Fruit fly (Drosophila melanogaster) whole organism, wandering third instar larva: ENCODE results near the gene CG2533.

Source experiments
- Abd-B ChIP-seq: fragments of >200 bp; optimal IDR thresholded peaks from 2 replicates; lab custom pipeline; 2017; ENCODE audit warnings: missing biosample characterization, missing genetic modification characterization
- CG32264 ChIP-seq: fragments of 200-800 bp; sonication (Bioruptor generic); optimal IDR thresholded peaks from 2 replicates; lab custom pipeline; 2016; ENCODE audit warnings: missing biosample characterization, missing genetic modification characterization
- CG9705 ChIP-seq: fragments of 200-800 bp; sonication (Bioruptor generic); optimal IDR thresholded peaks from 2 replicates; lab custom pipeline; 2018; ENCODE audit warnings: missing biosample characterization, mild to moderate bottlenecking, missing genetic modification characterization
- CrebA ChIP-seq: fragments of 200-800 bp; sonication (Bioruptor generic); optimal IDR thresholded peaks from 2 replicates; lab custom pipeline; 2016; ENCODE audit warnings: missing biosample characterization, mild to moderate bottlenecking, missing genetic modification characterization, borderline replicate concordance
- Dfd ChIP-seq: fragments of >200 bp; optimal IDR thresholded peaks from 2 replicates; lab custom pipeline; 2017; ENCODE audit warnings: missing biosample characterization, missing genetic modification characterization
- Dif ChIP-seq: fragments of 200-275, 200-300 bp; sonication (Bioruptor generic); optimal IDR thresholded peaks from 2 replicates; lab custom pipeline; 2018; ENCODE audit warnings: missing biosample characterization, missing genetic modification characterization; ENCODE audit not compliant: partially characterized antibody
- GATAd ChIP-seq: sonication (Bioruptor generic); optimal IDR thresholded peaks from 2 replicates; lab custom pipeline; 2016; ENCODE audit warnings: missing biosample characterization, missing genetic modification characterization
- HLH106 ChIP-seq: fragments of 200-800 bp; optimal IDR thresholded peaks from 3 replicates; lab custom pipeline; 2019; ENCODE audit warnings: missing biosample characterization, mild to moderate bottlenecking, missing genetic modification characterization, moderate library complexity
- Hnf4 ChIP-seq: fragments of 200-800 bp; sonication (Bioruptor generic); optimal IDR thresholded peaks from 2 replicates; lab custom pipeline; 2016; ENCODE audit warnings: missing biosample characterization, mild to moderate bottlenecking, missing genetic modification characterization
- Hr78 ChIP-seq: fragments of >200 bp; optimal IDR thresholded peaks from 2 replicates; lab custom pipeline; 2017; ENCODE audit warnings: missing biosample characterization, missing genetic modification characterization
- Hr83 ChIP-seq: fragments of 200-300 bp; sonication (Bioruptor generic); optimal IDR thresholded peaks from 2 replicates; lab custom pipeline; 2016; ENCODE audit warnings: missing biosample characterization, mild to moderate bottlenecking, missing genetic modification characterization, moderate library complexity; ENCODE audit not compliant: poor library complexity, severe bottlenecking
- Jra ChIP-seq: sonication (Bioruptor generic); optimal IDR thresholded peaks from 2 replicates; lab custom pipeline; 2016; ENCODE audit warnings: missing biosample characterization, missing genetic modification characterization
- Mio ChIP-seq: sonication (Bioruptor generic); optimal IDR thresholded peaks from 2 replicates; lab custom pipeline; 2016; ENCODE audit warnings: missing biosample characterization, missing genetic modification characterization
- Myc ChIP-seq: fragments of >200 bp; optimal IDR thresholded peaks from 2 replicates; lab custom pipeline; 2017
- N ChIP-seq: fragments of >200 bp; optimal IDR thresholded peaks from 2 replicates; lab custom pipeline; 2018; ENCODE audit warnings: missing biosample characterization, missing external identifiers, missing genetic modification characterization
- OdsH ChIP-seq: fragments of 200-800 bp; sonication (Bioruptor generic); optimal IDR thresholded peaks from 2 replicates; lab custom pipeline; 2016; ENCODE audit warnings: missing biosample characterization, mild to moderate bottlenecking, missing genetic modification characterization
- Rel ChIP-seq, 2 experiments: fragments of 200-800 bp; sonication (Bioruptor generic) in 1 of 2; optimal IDR thresholded peaks; 2 replicates in 1 of 2; 3 replicates in 1 of 2; lab custom pipeline; 2016 to 2019; ENCODE audit warnings: mild to moderate bottlenecking in 2 of 2, missing biosample characterization in 2 of 2, missing genetic modification characterization in 2 of 2, moderate library complexity in 1 of 2
- Sp1 ChIP-seq: fragments of 200-800 bp; sonication (Bioruptor generic); optimal IDR thresholded peaks from 3 replicates; lab custom pipeline; 2019; ENCODE audit warnings: missing biosample characterization, mild to moderate bottlenecking, missing genetic modification characterization, moderate library complexity
- Vsx2 ChIP-seq: fragments of 200-300, 225-300 bp; sonication (Bioruptor generic); optimal IDR thresholded peaks from 2 replicates; lab custom pipeline; 2018; ENCODE audit warnings: missing biosample characterization, missing genetic modification characterization; ENCODE audit not compliant: partially characterized antibody
- br ChIP-seq: fragments of 200-800 bp; sonication (Bioruptor generic); optimal IDR thresholded peaks from 2 replicates; lab custom pipeline; 2016; ENCODE audit warnings: missing biosample characterization, missing genetic modification characterization
- brk ChIP-seq: fragments of 200-800 bp; sonication (Bioruptor generic); optimal IDR thresholded peaks from 2 replicates; lab custom pipeline; 2016; ENCODE audit warnings: missing biosample characterization, mild to moderate bottlenecking, missing genetic modification characterization
- dl ChIP-seq, 2 experiments: fragments of 175-275, 200-275 bp in 1 of 2; fragments of 200-275 bp in 1 of 2; sonication (Bioruptor generic); optimal IDR thresholded peaks; lab custom pipeline; 2018; ENCODE audit warnings: mild to moderate bottlenecking in 2 of 2, missing biosample characterization in 2 of 2, missing genetic modification characterization in 2 of 2, moderate library complexity in 2 of 2; ENCODE audit not compliant: partially characterized antibody in 2 of 2, insufficient read depth in 1 of 2
- dmrt93B ChIP-seq: fragments of 200-800 bp; sonication (Bioruptor generic); optimal IDR thresholded peaks from 2 replicates; lab custom pipeline; 2018; ENCODE audit warnings: missing biosample characterization, mild to moderate bottlenecking, missing genetic modification characterization
- dsf ChIP-seq: sonication (Bioruptor generic); optimal IDR thresholded peaks from 2 replicates; lab custom pipeline; 2016; ENCODE audit warnings: missing biosample characterization, missing genetic modification characterization, borderline replicate concordance
- ey ChIP-seq: fragments of 200-800 bp; sonication (Bioruptor generic); optimal IDR thresholded peaks from 2 replicates; lab custom pipeline; 2016; ENCODE audit warnings: missing biosample characterization, missing genetic modification characterization
- foxo ChIP-seq, 2 experiments: fragments of 200-800 bp; sonication (Bioruptor generic); optimal IDR thresholded peaks; 2 replicates in 1 of 2; 3 replicates in 1 of 2; lab custom pipeline; 2016 to 2017; ENCODE audit warnings: missing biosample characterization in 2 of 2, missing genetic modification characterization in 2 of 2
- fru ChIP-seq: fragments of 200-800 bp; sonication (Bioruptor generic); optimal IDR thresholded peaks from 3 replicates; lab custom pipeline; 2016; ENCODE audit warnings: missing biosample characterization, mild to moderate bottlenecking, missing genetic modification characterization
- h ChIP-seq: fragments of 200-800 bp; sonication (Bioruptor generic); optimal IDR thresholded peaks from 3 replicates; lab custom pipeline; 2016; ENCODE audit warnings: missing biosample characterization, mild to moderate bottlenecking, missing genetic modification characterization
- jim ChIP-seq: fragments of 175-275, 200-325 bp; sonication (Bioruptor generic); optimal IDR thresholded peaks from 2 replicates; lab custom pipeline; 2016; ENCODE audit warnings: missing biosample characterization, mild to moderate bottlenecking, missing genetic modification characterization
- lola ChIP-seq: fragments of >200 bp; optimal IDR thresholded peaks from 2 replicates; lab custom pipeline; 2017; ENCODE audit warnings: missing biosample characterization, missing genetic modification characterization
- pan ChIP-seq: fragments of >200 bp; optimal IDR thresholded peaks from 2 replicates; lab custom pipeline; 2017
- psq ChIP-seq: fragments of 200-800 bp; sonication (Bioruptor generic); optimal IDR thresholded peaks from 3 replicates; lab custom pipeline; 2017; ENCODE audit warnings: missing biosample characterization, mild to moderate bottlenecking, missing genetic modification characterization, moderate library complexity
- rgr ChIP-seq: fragments of 200-800 bp; sonication (Bioruptor generic); optimal IDR thresholded peaks from 3 replicates; lab custom pipeline; 2016; ENCODE audit warnings: missing biosample characterization, mild to moderate bottlenecking, missing genetic modification characterization
- sage ChIP-seq: fragments of 200-800 bp; sonication (Bioruptor generic); optimal IDR thresholded peaks from 2 replicates; lab custom pipeline; 2016; ENCODE audit warnings: missing biosample characterization, mild to moderate bottlenecking, missing genetic modification characterization
- sv ChIP-seq: fragments of 200-800 bp; sonication (Bioruptor generic); optimal IDR thresholded peaks from 3 replicates; lab custom pipeline; 2016; ENCODE audit warnings: missing biosample characterization, missing genetic modification characterization
- tai ChIP-seq: sonication (Bioruptor generic); optimal IDR thresholded peaks from 2 replicates; lab custom pipeline; 2016; ENCODE audit warnings: missing biosample characterization, missing genetic modification characterization
- usp ChIP-seq: fragments of >200 bp; optimal IDR thresholded peaks from 2 replicates; lab custom pipeline; 2017; ENCODE audit warnings: missing biosample characterization, missing genetic modification characterization
- woc ChIP-seq: sonication (Bioruptor generic); optimal IDR thresholded peaks from 2 replicates; lab custom pipeline; 2016; ENCODE audit warnings: missing biosample characterization, mild to moderate bottlenecking, missing genetic modification characterization

CG2533 gene

dm6 chrX:11561450-11562040 lies 42.4 kb downstream of the CG2533 start, which contains the start of gene PGRP-SA:
Gene PGRP-SA (plus strand): TSS chrX:11561643.
- TF ChIP-seq Rel (GFP tag; optimal IDR thresholded peaks at IDR 0.05; lab: Kevin White, UChicago), result no peak
- peak; percentile 98 for TF ChIP-seq Rel (tag; optimal IDR thresholded peaks at IDR 0.05; lab: Kevin White, UChicago)
- TF ChIP-seq tai, result no peak

- TF ChIP-seq psq, result peak; percentile 79
- TF ChIP-seq h (GFP tag; lab: Kevin White, UChicago), result peak; percentile 78
- no peak for TF ChIP-seq dsf
- no peak for TF ChIP-seq Hr78 (GFP tag; lab: Kevin White, UChicago)
- TF ChIP-seq jim, result no peak
- no peak for TF ChIP-seq Jra
- TF ChIP-seq pan (lab: Kevin White, UChicago), result no peak
- peak; percentile 72 for TF ChIP-seq fru (GFP tag; lab: Kevin White, UChicago)
- TF ChIP-seq Vsx2 (GFP tag; lab: Kevin White, UChicago), result no peak
- no peak for TF ChIP-seq lola
- TF ChIP-seq sv (GFP tag; lab: Kevin White, UChicago), result peak; percentile 54
- no peak for TF ChIP-seq GATAd (GFP tag; lab: Kevin White, UChicago)
- no peak for TF ChIP-seq N (GFP tag; lab: Kevin White, UChicago)
- TF ChIP-seq CG32264 (GFP tag; lab: Kevin White, UChicago), result no peak
- TF ChIP-seq CrebA, result no peak
- no peak for TF ChIP-seq tai
- TF ChIP-seq br, result peak; percentile 53
- TF ChIP-seq Abd-B (GFP tag; lab: Kevin White, UChicago), result no peak
- no peak for TF ChIP-seq Rel (GFP tag; optimal IDR thresholded peaks at IDR 0.05; lab: Kevin White, UChicago)
- TF ChIP-seq Rel (tag; optimal IDR thresholded peaks at IDR 0.05; lab: Kevin White, UChicago), result no peak
- TF ChIP-seq rgr, result peak; percentile 84
- no peak for TF ChIP-seq woc (GFP tag; lab: Kevin White, UChicago)
- TF ChIP-seq Myc (lab: Kevin White, UChicago), result no peak
- TF ChIP-seq CG9705 (GFP tag; lab: Kevin White, UChicago), result peak; percentile 45
- no peak for TF ChIP-seq dl (GFP tag; optimal IDR thresholded peaks at IDR 0.05; lab: Kevin White, UChicago; ENCODE audit: insufficient read depth in 1 of 2, partially characterized antibody in 2 of 2)
- TF ChIP-seq Dfd (GFP tag; lab: Kevin White, UChicago), result no peak
- peak; percentile 81 for TF ChIP-seq OdsH (GFP tag; lab: Kevin White, UChicago)
- TF ChIP-seq Dif (GFP tag; lab: Kevin White, UChicago), result no peak
- peak; percentile 85 for TF ChIP-seq HLH106
- TF ChIP-seq brk (GFP tag; lab: Kevin White, UChicago), result no peak
- peak; percentile 61 for TF ChIP-seq dmrt93B (GFP tag; lab: Kevin White, UChicago)
- TF ChIP-seq Mio (GFP tag; lab: Kevin White, UChicago), result no peak
- peak; percentile 89 for TF ChIP-seq Sp1
- peak in 1 of 2 experiments; percentile 85 for TF ChIP-seq foxo (GFP tag; optimal IDR thresholded peaks at IDR 0.05; lab: Kevin White, UChicago)
- no peak for TF ChIP-seq Hr83
- no peak for TF ChIP-seq Hnf4
- TF ChIP-seq sage (GFP tag; lab: Kevin White, UChicago), result no peak
- peak; percentile 63 for TF ChIP-seq ey
- no peak for TF ChIP-seq usp (GFP tag; lab: Kevin White, UChicago)
Measured at dm6 chrX:11559728-11560724, 44.0 kb downstream of the CG2533 start.
